Worm (Caenorhabditis elegans) whole organism, L4/young adult: Measurements from ENCODE around the gene T16G1.5.

Source experiments
- W03F9.2 ChIP-seq: fragments of 150-350 bp; optimal IDR thresholded peaks from 2 replicates; lab custom pipeline; 2014; ENCODE audit warnings: missing biosample characterization, missing genetic modification characterization
- dao-5 ChIP-seq: sonication (generic microtip); optimal IDR thresholded peaks from 2 replicates; lab custom pipeline; 2016; ENCODE audit warnings: missing genotype, missing genetic modification characterization, moderate library complexity, missing compliant biosample characterization
- him-1 ChIP-seq: sonication (generic microtip); optimal IDR thresholded peaks from 2 replicates; lab custom pipeline; 2016; ENCODE audit warnings: missing genotype, missing genetic modification reagents, missing genetic modification characterization, missing compliant biosample characterization

DNA sequence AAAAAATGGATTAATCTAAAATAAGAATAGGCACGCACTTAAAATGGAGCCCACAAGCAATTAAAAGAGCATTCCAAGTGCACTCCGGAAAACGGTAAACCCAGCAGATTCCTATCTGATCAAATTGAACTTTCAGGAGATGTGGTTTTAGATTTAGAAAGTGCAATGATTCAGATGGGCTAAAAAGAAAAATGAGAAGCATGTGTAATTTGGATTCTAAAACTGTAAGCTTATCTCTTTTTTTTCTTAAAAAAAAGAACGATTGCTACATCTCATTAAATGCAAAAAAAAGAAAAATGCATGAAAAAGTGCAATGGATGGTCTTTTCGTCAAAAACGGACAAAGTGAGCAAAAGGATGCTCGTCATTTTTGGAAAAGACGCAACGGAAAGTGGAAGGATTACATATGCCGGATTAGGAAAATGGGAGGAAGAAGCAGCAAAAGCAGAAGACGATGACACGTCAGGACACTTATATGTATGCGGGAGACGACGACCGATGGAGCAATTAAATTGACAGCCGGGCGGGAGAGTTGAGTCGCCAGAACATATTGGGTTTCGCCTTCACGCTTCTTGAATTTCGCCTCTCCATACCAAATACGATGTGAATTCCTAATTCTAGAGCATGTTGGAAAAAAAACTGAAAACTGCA lies 40.6 kb downstream of the T16G1.5 start:
- TF ChIP-seq dao-5 (no peak), W03F9.2 (tag; lab: Kevin White, UChicago) (no peak), him-1 (tag; lab: Kevin White, UChicago) (no peak)
